Fruit fly (Drosophila melanogaster) whole organism, embryonic: Measurements from ENCODE around the gene Cht5.

Source experiments
- CG15479 ChIP-seq: fragments of 200-800 bp; sonication (Bioruptor generic); optimal IDR thresholded peaks from 3 replicates; lab custom pipeline; 2019; ENCODE audit warnings: missing biosample characterization, mild to moderate bottlenecking, missing genetic modification characterization, moderate library complexity
- CG7963 ChIP-seq: fragments of 200-800 bp; sonication (Bioruptor generic); IDR thresholded peaks from 3 replicates; pipeline ENCODE4 v1.3.6; 2022; ENCODE audit warnings: missing biosample characterization, missing genetic modification characterization; ENCODE audit not compliant: partially characterized antibody
- Scr ChIP-seq: fragments of 200-800 bp; sonication (Bioruptor generic); IDR thresholded peaks from 2 replicates; pipeline ENCODE4 v1.3.6; 2022; ENCODE audit warnings: missing biosample characterization, missing genetic modification characterization; ENCODE audit not compliant: partially characterized antibody
- cad ChIP-seq: fragments of >200 bp; optimal IDR thresholded peaks from 2 replicates; lab custom pipeline; 2017; ENCODE audit warnings: missing biosample characterization, missing genetic modification characterization

DNA sequence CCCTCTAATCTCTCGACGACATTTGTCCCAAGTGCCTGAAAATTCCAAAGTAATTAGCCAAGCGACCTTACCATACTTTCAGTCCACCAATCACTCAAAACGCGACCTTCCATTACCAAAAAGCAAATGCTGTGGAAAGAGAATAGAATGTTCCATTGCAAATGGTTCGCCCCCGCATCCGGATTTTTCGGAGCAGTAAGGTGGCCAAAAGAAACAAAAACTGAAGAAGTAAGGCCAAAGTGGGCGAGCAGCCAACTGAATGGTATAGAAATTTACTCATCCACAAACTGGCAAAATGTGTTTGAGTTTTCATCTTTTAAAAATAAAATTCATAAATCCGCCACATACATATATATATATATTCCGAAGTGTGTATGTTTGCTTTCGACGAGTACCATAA, 6.0 kb downstream of the Cht5 start:
- TF ChIP-seq cad (GFP tag; lab: Kevin White, UChicago) (no peak), CG15479 (GFP tag; lab: Kevin White, UChicago) (no peak), Scr (GFP tag; lab: Robert Waterston, UW) (no peak), CG7963 (GFP tag; lab: Robert Waterston, UW) (no peak)
